Fruit fly (Drosophila melanogaster) whole organism, embryonic: Measurements from ENCODE around the gene CG12224.

Source experiments
- Abd-B ChIP-seq: fragments of 200-800 bp; sonication (Bioruptor generic); optimal IDR thresholded peaks from 2 replicates; lab custom pipeline; 2018; ENCODE audit warnings: missing biosample characterization, mild to moderate bottlenecking, missing genetic modification characterization, moderate library complexity
- Ada2b ChIP-seq: fragments of 200-800 bp; sonication (Bioruptor generic); IDR thresholded peaks from 2 replicates; pipeline ENCODE4 v1.3.6; 2022; ENCODE audit warnings: missing biosample characterization, missing genetic modification characterization
- Adf1 ChIP-seq: fragments of 200-800 bp; sonication (Bioruptor generic); IDR thresholded peaks from 2 replicates; pipeline ENCODE4 v1.3.6; 2022; ENCODE audit warnings: missing biosample characterization, missing genetic modification characterization
- Atf3 ChIP-seq: fragments of 200-800 bp; sonication (Bioruptor generic); optimal IDR thresholded peaks from 3 replicates; lab custom pipeline; 2016; ENCODE audit warnings: missing biosample characterization, missing genetic modification characterization
- Atf6 ChIP-seq: fragments of 200-800 bp; sonication (Bioruptor generic); IDR thresholded peaks from 2 replicates; pipeline ENCODE4 v1.3.6; 2022; ENCODE audit warnings: missing biosample characterization, missing genetic modification characterization
- Blimp-1 ChIP-seq: fragments of 200-800 bp; sonication (Bioruptor generic); optimal IDR thresholded peaks from 3 replicates; lab custom pipeline; 2018; ENCODE audit warnings: missing biosample characterization, missing genetic modification characterization, mild to moderate bottlenecking, moderate library complexity, missing genetic modification reagents
- C15 ChIP-seq: fragments of 200-800 bp; sonication (Bioruptor generic); IDR thresholded peaks from 3 replicates; pipeline ENCODE4 v1.3.6; 2022; ENCODE audit warnings: missing biosample characterization, missing genetic modification characterization
- CG11695 ChIP-seq: fragments of 200-800 bp; sonication (Bioruptor generic); IDR thresholded peaks from 3 replicates; pipeline ENCODE4 v1.3.6; 2022; ENCODE audit warnings: missing biosample characterization, missing genetic modification characterization
- CG12299 ChIP-seq: fragments of 200-800 bp; sonication (Bioruptor generic); optimal IDR thresholded peaks from 2 replicates; lab custom pipeline; 2018; ENCODE audit warnings: missing biosample characterization, mild to moderate bottlenecking, missing genetic modification characterization
- CG12744 ChIP-seq: fragments of 200-800 bp; sonication (Bioruptor generic); optimal IDR thresholded peaks from 2 replicates; lab custom pipeline; 2016; ENCODE audit warnings: missing biosample characterization, missing genetic modification characterization
- CG13287 ChIP-seq: fragments of 200-800 bp; sonication (Bioruptor generic); IDR thresholded peaks from 2 replicates; pipeline ENCODE4 v1.3.6; 2022; ENCODE audit warnings: missing biosample characterization, missing genetic modification characterization; ENCODE audit not compliant: partially characterized antibody
- CG13624 ChIP-seq: fragments of 200-800 bp; sonication (Bioruptor generic); optimal IDR thresholded peaks from 2 replicates; lab custom pipeline; 2016; ENCODE audit warnings: missing biosample characterization, missing genetic modification characterization
- CG14014 ChIP-seq: fragments of 200-800 bp; sonication (Bioruptor generic); IDR thresholded peaks from 2 replicates; pipeline ENCODE4 v1.3.6; 2022; ENCODE audit warnings: missing biosample characterization, missing genetic modification characterization
- CG14667 ChIP-seq: fragments of 200-800 bp; sonication (Bioruptor generic); IDR thresholded peaks from 2 replicates; pipeline ENCODE4 v1.3.6; 2022; ENCODE audit warnings: missing biosample characterization, missing genetic modification characterization
- CG14965 ChIP-seq: fragments of 200-800 bp; sonication (Bioruptor generic); optimal IDR thresholded peaks from 2 replicates; lab custom pipeline; 2016; ENCODE audit warnings: missing biosample characterization, missing genetic modification characterization, borderline replicate concordance
- CG15601 ChIP-seq: fragments of 200-800 bp; sonication (Bioruptor generic); optimal IDR thresholded peaks from 3 replicates; lab custom pipeline; 2019; ENCODE audit warnings: missing biosample characterization, mild to moderate bottlenecking, missing genetic modification characterization, moderate library complexity
- CG16863 ChIP-seq: fragments of 200-800 bp; sonication (Bioruptor generic); optimal IDR thresholded peaks from 3 replicates; lab custom pipeline; 2016; ENCODE audit warnings: missing biosample characterization, missing genetic modification characterization
- CG17385 ChIP-seq: fragments of 200-800 bp; sonication (Bioruptor generic); optimal IDR thresholded peaks from 3 replicates; lab custom pipeline; 2018; ENCODE audit warnings: missing biosample characterization, mild to moderate bottlenecking, missing genetic modification characterization
- CG2712 ChIP-seq: fragments of 200-800 bp; optimal IDR thresholded peaks from 3 replicates; lab custom pipeline; 2019; ENCODE audit warnings: missing biosample characterization, mild to moderate bottlenecking, missing genetic modification characterization, moderate library complexity
- CG31224 ChIP-seq: fragments of 200-800 bp; sonication (Bioruptor generic); IDR thresholded peaks from 2 replicates; pipeline ENCODE4 v1.3.6; 2022; ENCODE audit warnings: missing biosample characterization, missing genetic modification characterization
- CG34422 ChIP-seq: fragments of 200-800 bp; sonication (Bioruptor generic); IDR thresholded peaks from 3 replicates; pipeline ENCODE4 v1.3.6; 2022; ENCODE audit warnings: missing biosample characterization, missing genetic modification characterization
- CG3838 ChIP-seq: fragments of 200-800 bp; sonication (Bioruptor generic); optimal IDR thresholded peaks from 3 replicates; lab custom pipeline; 2016; ENCODE audit warnings: missing biosample characterization, missing genetic modification characterization
- CG3847 ChIP-seq: fragments of 200-800 bp; sonication (Bioruptor generic); IDR thresholded peaks from 2 replicates; pipeline ENCODE4 v1.3.6; 2022; ENCODE audit warnings: missing biosample characterization, missing genetic modification characterization
- CG4617 ChIP-seq: fragments of 200-800 bp; sonication (Bioruptor generic); optimal IDR thresholded peaks from 3 replicates; lab custom pipeline; 2016; ENCODE audit warnings: missing biosample characterization, missing genetic modification characterization, borderline replicate concordance
- CG7271 ChIP-seq: fragments of 200-800 bp; sonication (Bioruptor generic); optimal IDR thresholded peaks from 2 replicates; lab custom pipeline; 2018; ENCODE audit warnings: missing biosample characterization, mild to moderate bottlenecking, missing genetic modification characterization, moderate library complexity
- CG8388 ChIP-seq: fragments of 200-800 bp; sonication (Bioruptor generic); optimal IDR thresholded peaks from 2 replicates; lab custom pipeline; 2019; ENCODE audit warnings: missing biosample characterization, mild to moderate bottlenecking, missing genetic modification characterization, moderate library complexity
- CG9876 ChIP-seq: fragments of 200-800 bp; sonication (Bioruptor generic); optimal IDR thresholded peaks from 2 replicates; lab custom pipeline; 2016; ENCODE audit warnings: missing biosample characterization, missing genetic modification characterization
- Dbx ChIP-seq: fragments of 200-800 bp; sonication (Bioruptor generic); IDR thresholded peaks from 3 replicates; pipeline ENCODE4 v1.3.6; 2022; ENCODE audit warnings: missing biosample characterization, missing genetic modification characterization
- Doc2 ChIP-seq: fragments of 200-800 bp; sonication (Bioruptor generic); IDR thresholded peaks from 2 replicates; pipeline ENCODE4 v1.3.6; 2022; ENCODE audit warnings: missing biosample characterization, missing genetic modification characterization
- Dref ChIP-seq: fragments of 200-800 bp; sonication (Bioruptor generic); IDR thresholded peaks from 2 replicates; pipeline ENCODE4 v1.3.6; 2022; ENCODE audit warnings: missing biosample characterization, missing genetic modification characterization
- Eip74EF ChIP-seq, 2 experiments: fragments of 200-800 bp in 1 of 2; fragments of >200 bp in 1 of 2; sonication (Bioruptor generic) in 1 of 2; optimal IDR thresholded peaks; 2 replicates each; lab custom pipeline; 2017 to 2019; ENCODE audit warnings: missing biosample characterization in 2 of 2, missing genetic modification characterization in 2 of 2, mild to moderate bottlenecking in 1 of 2, moderate library complexity in 1 of 2
- HHEX ChIP-seq: fragments of 200-800 bp; sonication (Bioruptor generic); optimal IDR thresholded peaks from 3 replicates; lab custom pipeline; 2017; ENCODE audit warnings: missing biosample characterization, mild to moderate bottlenecking, missing genetic modification characterization, missing genetic modification reagents
- HLH3B ChIP-seq: fragments of 200-800 bp; sonication (Bioruptor generic); IDR thresholded peaks from 2 replicates; pipeline ENCODE4 v1.3.6; 2022; ENCODE audit warnings: missing biosample characterization, missing genetic modification characterization
- MESR4 ChIP-seq: fragments of 200-800 bp; sonication (Bioruptor generic); optimal IDR thresholded peaks from 2 replicates; lab custom pipeline; 2018; ENCODE audit warnings: missing biosample characterization, mild to moderate bottlenecking, missing genetic modification characterization, moderate library complexity
- NFAT ChIP-seq: fragments of 200-800 bp; sonication (Bioruptor generic); IDR thresholded peaks from 2 replicates; pipeline ENCODE4 v1.3.6; 2022; ENCODE audit warnings: missing biosample characterization, missing genetic modification characterization
- NfI ChIP-seq: fragments of 200-800 bp; sonication (Bioruptor generic); optimal IDR thresholded peaks from 3 replicates; lab custom pipeline; 2018; ENCODE audit warnings: missing biosample characterization, mild to moderate bottlenecking, missing genetic modification characterization, moderate library complexity
- Sox102F ChIP-seq: fragments of 200-800 bp; sonication (Bioruptor generic); optimal IDR thresholded peaks from 2 replicates; lab custom pipeline; 2018; ENCODE audit warnings: missing biosample characterization, mild to moderate bottlenecking, missing genetic modification characterization, moderate library complexity
- az2 ChIP-seq: fragments of 200-800 bp; sonication (Bioruptor generic); optimal IDR thresholded peaks from 3 replicates; lab custom pipeline; 2016; ENCODE audit warnings: missing biosample characterization, missing genetic modification characterization
- cato ChIP-seq: fragments of 200-800 bp; sonication (Bioruptor generic); optimal IDR thresholded peaks from 2 replicates; lab custom pipeline; 2016; ENCODE audit warnings: missing biosample characterization, missing genetic modification characterization, borderline replicate concordance
- esg ChIP-seq: fragments of 200-800 bp; sonication (Bioruptor generic); conservative IDR thresholded peaks from 2 replicates; pipeline ENCODE4 v1.3.6; 2022; ENCODE audit warnings: missing biosample characterization, missing genetic modification characterization
- gsb ChIP-seq: fragments of 200-800 bp; sonication (Bioruptor generic); IDR thresholded peaks from 2 replicates; pipeline ENCODE4 v1.3.6; 2022; ENCODE audit warnings: missing biosample characterization, missing genetic modification characterization
- her ChIP-seq: fragments of 200-800 bp; sonication (Bioruptor generic); optimal IDR thresholded peaks from 2 replicates; lab custom pipeline; 2016; ENCODE audit warnings: missing biosample characterization, missing genetic modification characterization
- lab ChIP-seq: fragments of 200-800 bp; sonication (Bioruptor generic); optimal IDR thresholded peaks from 3 replicates; lab custom pipeline; 2017; ENCODE audit warnings: missing biosample characterization, missing genetic modification characterization, mild to moderate bottlenecking, moderate library complexity, missing genetic modification reagents
- nerfin-2 ChIP-seq: fragments of 200-800 bp; sonication (Bioruptor generic); IDR thresholded peaks from 2 replicates; pipeline ENCODE4 v1.3.6; 2022; ENCODE audit warnings: missing biosample characterization, missing genetic modification characterization; ENCODE audit not compliant: partially characterized antibody
- phol ChIP-seq: fragments of 200-800 bp; sonication (Bioruptor generic); optimal IDR thresholded peaks from 3 replicates; lab custom pipeline; 2018; ENCODE audit warnings: missing biosample characterization, mild to moderate bottlenecking, missing genetic modification characterization, moderate library complexity
- so ChIP-seq: fragments of 200-800 bp; sonication (Bioruptor generic); IDR thresholded peaks from 3 replicates; pipeline ENCODE4 v1.3.6; 2022; ENCODE audit warnings: missing biosample characterization, missing genetic modification characterization
- toy ChIP-seq: fragments of 200-800 bp; sonication (Bioruptor generic); IDR thresholded peaks from 2 replicates; pipeline ENCODE4 v1.3.6; 2022; ENCODE audit warnings: missing biosample characterization, missing genetic modification characterization
- unpg ChIP-seq: fragments of 200-800 bp; sonication (Bioruptor generic); optimal IDR thresholded peaks from 3 replicates; lab custom pipeline; 2018; ENCODE audit warnings: missing biosample characterization, mild to moderate bottlenecking, missing genetic modification characterization, moderate library complexity

The CG12224 gene

DNA sequence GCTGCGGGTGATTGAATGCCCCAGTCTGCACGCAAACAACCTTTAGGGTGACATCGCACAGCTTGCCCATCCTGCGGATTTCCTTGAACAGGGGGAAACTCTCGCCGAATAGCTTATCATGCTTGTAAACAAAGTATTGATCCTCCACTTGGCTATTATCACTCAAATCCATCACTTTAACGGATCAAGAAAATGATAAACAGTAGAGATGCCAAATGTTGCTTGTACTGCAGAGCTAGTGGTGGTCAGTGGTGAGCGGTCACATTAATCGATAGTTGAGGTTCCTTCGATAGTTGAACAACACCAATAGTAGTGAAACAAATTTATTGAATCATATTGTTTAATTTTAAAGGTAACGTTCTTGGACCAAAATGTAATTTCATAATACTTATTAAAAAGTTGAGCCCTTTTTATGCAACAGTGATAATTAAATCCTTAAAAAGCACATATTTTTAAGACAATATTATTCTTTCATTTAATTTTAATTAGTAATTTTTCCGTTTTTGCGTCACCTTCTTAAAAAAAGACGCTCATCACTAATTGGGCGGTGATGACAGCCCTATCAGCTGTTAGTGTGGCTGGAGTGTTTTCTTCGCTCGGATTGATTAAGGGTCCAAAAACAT is 28.5 kb upstream of the CG12224 start, which contains the start of the genes KLHL18 and GCC185 (continued):
- TF ChIP-seq lab (GFP tag; lab: Kevin White, UChicago) (peak; percentile 69), C15 (peak; percentile 42; the same call in 1 of the 3 replicates), Abd-B (GFP tag; lab: Kevin White, UChicago) (peak; percentile 92), toy (GFP tag; lab: Robert Waterston, UW) (peak; percentile 9; the same call in 1 of the 2 replicates), Eip74EF (GFP tag; optimal IDR thresholded peaks at IDR 0.05; lab: Kevin White, UChicago) (no peak), CG31224 (GFP tag; lab: Robert Waterston, UW) (peak; percentile 58), Dref (GFP tag; lab: Robert Waterston, UW) (peak; percentile 66), Atf3 (GFP tag; lab: Kevin White, UChicago) (peak; percentile 36), CG34422 (GFP tag; lab: Robert Waterston, UW) (peak; percentile 81; the same call in 2 of the 3 replicates), CG14014 (GFP tag; lab: Robert Waterston, UW) (no peak; the same call in 1 of the 2 replicates), CG3838 (GFP tag; lab: Kevin White, UChicago) (peak; percentile 6), nerfin-2 (GFP tag; lab: Robert Waterston, UW) (peak; percentile 57), CG4617 (GFP tag; lab: Kevin White, UChicago) (peak; percentile 80), CG16863 (GFP tag; lab: Kevin White, UChicago) (peak; percentile 49), Blimp-1 (GFP tag; lab: Kevin White, UChicago) (peak; percentile 55), CG12299 (tag; lab: Kevin White, UChicago) (peak; percentile 16), unpg (GFP tag; lab: Kevin White, UChicago) (no peak), gsb (GFP tag; lab: Robert Waterston, UW) (no peak), Atf6 (GFP tag; lab: Robert Waterston, UW) (peak; percentile 30; the same call in 1 of the 2 replicates), MESR4 (GFP tag; lab: Kevin White, UChicago) (peak; percentile 53), so (no peak), Sox102F (GFP tag; lab: Kevin White, UChicago) (peak; percentile 62), phol (peak; percentile 87), az2 (GFP tag; lab: Kevin White, UChicago) (peak; percentile 78), esg (peak; percentile 70), CG9876 (GFP tag; lab: Kevin White, UChicago) (peak; percentile 42), CG13624 (peak; percentile 64), CG13287 (peak; percentile 78), CG2712 (tag; lab: Kevin White, UChicago) (peak; percentile 85), CG15601 (tag; lab: Kevin White, UChicago) (peak; percentile 92), CG14667 (GFP tag; lab: Robert Waterston, UW) (peak; percentile 56; the same call in 1 of the 2 replicates), her (GFP tag; lab: Kevin White, UChicago) (no peak), CG17385 (GFP tag; lab: Kevin White, UChicago) (no peak), NfI (GFP tag; lab: Kevin White, UChicago) (peak; percentile 62), CG14965 (GFP tag; lab: Kevin White, UChicago) (no peak), CG7271 (tag; lab: Kevin White, UChicago) (no peak), CG12744 (GFP tag; lab: Kevin White, UChicago) (peak; percentile 52), Adf1 (GFP tag; lab: Robert Waterston, UW) (peak; percentile 35; the same call in 1 of the 2 replicates), cato (peak; percentile 71), Dbx (GFP tag; lab: Robert Waterston, UW) (peak; percentile 88; the same call in 2 of the 3 replicates), CG11695 (GFP tag; lab: Robert Waterston, UW) (0 out of 3 replicates have a peak, but pooled peaks have one; percentile 43), HHEX (GFP tag; lab: Kevin White, UChicago) (peak; percentile 55), CG3847 (peak; percentile 90), Ada2b (GFP tag; lab: Robert Waterston, UW) (peak; percentile 73), NFAT (GFP tag; lab: Robert Waterston, UW) (0 out of 2 replicates have a peak, but pooled peaks have one; percentile 37), CG8388 (GFP tag; lab: Kevin White, UChicago) (no peak), HLH3B (GFP tag; lab: Robert Waterston, UW) (peak; percentile 61; the same call in 1 of the 2 replicates), Doc2 (GFP tag; lab: Robert Waterston, UW) (peak; percentile 42; the same call in 1 of the 2 replicates)
